Worm (Caenorhabditis elegans) whole organism, mixed stage, embryonic: ENCODE results near the gene atat-2.

Source experiments
- M03D4.4 ChIP-seq: sonication (generic microtip); optimal IDR thresholded peaks from 2 replicates; lab custom pipeline; 2017; ENCODE audit warnings: mild to moderate bottlenecking, missing genetic modification characterization, missing compliant biosample characterization
- bed-3 ChIP-seq: fragments of 200-800 bp; sonication (Bioruptor generic); optimal IDR thresholded peaks from 3 replicates; lab custom pipeline; 2018; ENCODE audit warnings: mild to moderate bottlenecking, missing genetic modification characterization, moderate library complexity, missing compliant biosample characterization
- blmp-1 ChIP-seq: fragments of 150-350 bp; optimal IDR thresholded peaks from 2 replicates; lab custom pipeline; 2014; ENCODE audit warnings: missing biosample characterization, missing genetic modification characterization
- ceh-39 ChIP-seq: fragments of 150-350 bp; optimal IDR thresholded peaks from 2 replicates; lab custom pipeline; 2014; ENCODE audit warnings: missing biosample characterization, missing genetic modification characterization
- ceh-43 ChIP-seq: fragments of 200-800 bp; sonication (Bioruptor generic); optimal IDR thresholded peaks from 2 replicates; lab custom pipeline; 2018; ENCODE audit warnings: mild to moderate bottlenecking, missing genetic modification characterization, moderate library complexity, missing compliant biosample characterization
- ceh-83 ChIP-seq: fragments of 200-800 bp; sonication (Bioruptor generic); optimal IDR thresholded peaks from 2 replicates; lab custom pipeline; 2018; ENCODE audit warnings: mild to moderate bottlenecking, missing genetic modification characterization, missing compliant biosample characterization
- ces-1 ChIP-seq: fragments of 150-350 bp; optimal IDR thresholded peaks from 2 replicates; lab custom pipeline; 2014; ENCODE audit warnings: missing biosample characterization, missing genetic modification reagents, missing genetic modification characterization
- cnd-1 ChIP-seq: fragments of 200-800 bp; sonication (Bioruptor generic); optimal IDR thresholded peaks from 2 replicates; lab custom pipeline; 2018; ENCODE audit warnings: mild to moderate bottlenecking, missing genetic modification characterization, missing compliant biosample characterization
- drap-1 ChIP-seq: fragments of 200-800 bp; sonication (Bioruptor generic); optimal IDR thresholded peaks from 3 replicates; lab custom pipeline; 2018; ENCODE audit warnings: mild to moderate bottlenecking, missing genetic modification characterization, missing compliant biosample characterization
- elt-1 ChIP-seq: sonication (generic microtip); optimal IDR thresholded peaks from 2 replicates; lab custom pipeline; 2017; ENCODE audit warnings: missing genetic modification characterization, mild to moderate bottlenecking, missing compliant biosample characterization, antibody characterized with exemption, moderate library complexity, borderline replicate concordance; ENCODE audit not compliant: insufficient read depth
- elt-3 ChIP-seq: fragments of 150-350 bp; optimal IDR thresholded peaks from 2 replicates; lab custom pipeline; 2014; ENCODE audit warnings: missing biosample characterization, missing genetic modification characterization
- flh-1 ChIP-seq: fragments of 200-800 bp; sonication (Bioruptor generic); optimal IDR thresholded peaks from 2 replicates; lab custom pipeline; 2018; ENCODE audit warnings: mild to moderate bottlenecking, missing genetic modification characterization, moderate library complexity, missing compliant biosample characterization
- ham-2 ChIP-seq: fragments of 200-800 bp; sonication (Bioruptor generic); optimal IDR thresholded peaks from 2 replicates; lab custom pipeline; 2018; ENCODE audit warnings: mild to moderate bottlenecking, missing genetic modification characterization, missing compliant biosample characterization
- hlh-1 ChIP-seq: fragments of 150-350 bp; optimal IDR thresholded peaks from 2 replicates; lab custom pipeline; 2014; ENCODE audit warnings: missing biosample characterization, missing genetic modification reagents, missing genetic modification characterization
- lin-13 ChIP-seq: fragments of 150-350 bp; optimal IDR thresholded peaks from 2 replicates; lab custom pipeline; 2014; ENCODE audit warnings: missing biosample characterization, missing genetic modification characterization
- lin-32 ChIP-seq: fragments of 200-800 bp; sonication (Bioruptor generic); optimal IDR thresholded peaks from 2 replicates; lab custom pipeline; 2018; ENCODE audit warnings: mild to moderate bottlenecking, missing genetic modification characterization, missing compliant biosample characterization
- lsy-2 ChIP-seq: fragments of 150-350 bp; optimal IDR thresholded peaks from 2 replicates; lab custom pipeline; 2014; ENCODE audit warnings: missing biosample characterization, missing genetic modification characterization
- mab-5 ChIP-seq: fragments of 150-350 bp; optimal IDR thresholded peaks from 2 replicates; lab custom pipeline; 2014; ENCODE audit warnings: missing biosample characterization, missing genetic modification characterization
- mep-1 ChIP-seq: fragments of 150-350 bp; optimal IDR thresholded peaks from 2 replicates; lab custom pipeline; 2017; ENCODE audit warnings: missing biosample characterization, missing genetic modification reagents, missing genetic modification characterization, inconsistent platforms
- mls-2 ChIP-seq: sonication (generic microtip); optimal IDR thresholded peaks from 2 replicates; lab custom pipeline; 2016; ENCODE audit warnings: mild to moderate bottlenecking, missing genetic modification characterization, moderate library complexity, missing compliant biosample characterization
- nhr-2 ChIP-seq: fragments of 150-350 bp; optimal IDR thresholded peaks from 2 replicates; lab custom pipeline; 2014; ENCODE audit warnings: missing biosample characterization, missing genetic modification characterization
- nhr-237 ChIP-seq: fragments of 150-350 bp; optimal IDR thresholded peaks from 2 replicates; lab custom pipeline; 2014; ENCODE audit warnings: missing biosample characterization, missing genetic modification characterization
- nhr-28 ChIP-seq: fragments of 150-350 bp; optimal IDR thresholded peaks from 2 replicates; lab custom pipeline; 2014; ENCODE audit warnings: missing biosample characterization, missing genetic modification characterization
- nhr-76 ChIP-seq: sonication (generic microtip); optimal IDR thresholded peaks from 2 replicates; lab custom pipeline; 2017; ENCODE audit warnings: missing biosample characterization, missing genetic modification characterization
- pha-4 ChIP-seq: fragments of 150-350 bp; optimal IDR thresholded peaks from 2 replicates; lab custom pipeline; 2018; ENCODE audit warnings: missing biosample characterization, missing genetic modification reagents, missing genetic modification characterization
- sem-2 ChIP-seq: fragments of 200-800 bp; sonication (Bioruptor generic); optimal IDR thresholded peaks from 2 replicates; lab custom pipeline; 2018; ENCODE audit warnings: mild to moderate bottlenecking, missing genetic modification characterization, missing compliant biosample characterization
- snpc-4 ChIP-seq: fragments of 150-350 bp; optimal IDR thresholded peaks from 2 replicates; lab custom pipeline; 2014; ENCODE audit warnings: missing biosample characterization, missing genetic modification characterization
- unc-120 ChIP-seq: sonication (generic microtip); optimal IDR thresholded peaks from 2 replicates; lab custom pipeline; 2017; ENCODE audit warnings: missing genetic modification characterization, missing compliant biosample characterization; ENCODE audit not compliant: poor library complexity, severe bottlenecking
- unc-62 ChIP-seq: fragments of 150-350 bp; optimal IDR thresholded peaks from 2 replicates; lab custom pipeline; 2014; ENCODE audit warnings: missing biosample characterization, missing genetic modification reagents, missing genetic modification characterization
- zip-8 ChIP-seq: fragments of 150-350 bp; optimal IDR thresholded peaks from 2 replicates; lab custom pipeline; 2014; ENCODE audit warnings: missing biosample characterization, missing genetic modification characterization
- ztf-11 ChIP-seq: fragments of 150-350 bp; optimal IDR thresholded peaks from 2 replicates; lab custom pipeline; 2014; ENCODE audit warnings: missing biosample characterization, missing genetic modification characterization

The atat-2 gene

DNA sequence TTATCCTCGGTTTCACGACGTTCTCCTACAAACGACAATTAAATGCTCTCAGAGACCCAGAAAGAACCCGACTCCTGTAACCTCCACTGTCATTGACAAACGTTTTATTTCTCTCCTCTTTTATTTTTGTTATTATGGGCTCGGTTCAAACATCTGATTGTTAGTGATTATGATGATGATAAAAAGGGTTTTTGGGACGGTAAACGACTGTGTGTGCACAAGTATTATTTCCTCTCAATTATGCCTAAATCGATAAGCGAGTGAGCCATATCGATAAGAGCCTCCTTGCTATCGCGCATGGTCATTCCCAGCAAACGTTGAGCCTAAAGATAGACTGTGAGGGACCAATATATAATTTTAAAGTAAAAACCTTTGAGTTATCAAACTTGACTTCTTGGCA is 17.1 kb upstream of the atat-2 start:
- TF ChIP-seq sem-2 (GFP tag; lab: Kevin White, UChicago): no peak
- no peak for TF ChIP-seq cnd-1 (tag; lab: Kevin White, UChicago)
- no peak for TF ChIP-seq ces-1 (GFP tag; lab: Kevin White, UChicago)
- TF ChIP-seq unc-62 (GFP tag; lab: Kevin White, UChicago): no peak
- TF ChIP-seq drap-1 (GFP tag; lab: Kevin White, UChicago): no peak
- no peak for TF ChIP-seq lin-32
- TF ChIP-seq elt-3: no peak
- no peak for TF ChIP-seq ztf-11 (tag; lab: Kevin White, UChicago)

- TF ChIP-seq snpc-4 (tag; lab: Kevin White, UChicago): no peak
- TF ChIP-seq hlh-1 (tag; lab: Kevin White, UChicago): no peak
- no peak for TF ChIP-seq nhr-28 (tag; lab: Kevin White, UChicago)
- no peak for TF ChIP-seq pha-4 (tag; lab: Kevin White, UChicago)
- no peak for TF ChIP-seq lin-32
- TF ChIP-seq nhr-76 (tag; lab: Kevin White, UChicago): no peak
- no peak for TF ChIP-seq M03D4.4 (tag; lab: Kevin White, UChicago)
- TF ChIP-seq mep-1: no peak
- no peak for TF ChIP-seq ceh-43
- TF ChIP-seq nhr-237 (tag; lab: Kevin White, UChicago): no peak
- TF ChIP-seq ceh-39 (tag; lab: Kevin White, UChicago): no peak
- TF ChIP-seq blmp-1 (tag; lab: Kevin White, UChicago): no peak
- TF ChIP-seq elt-3: no peak
- TF ChIP-seq cnd-1 (tag; lab: Kevin White, UChicago): no peak
- TF ChIP-seq, all 35 proteins: peak for 0
These were observed 14.1 kb upstream of the atat-2 start, which contains the start of gene F13D11.4 for ce11 chrX:5834581-5835481. Gene F13D11.4 (minus strand): TSS chrX:5834805.

DNA sequence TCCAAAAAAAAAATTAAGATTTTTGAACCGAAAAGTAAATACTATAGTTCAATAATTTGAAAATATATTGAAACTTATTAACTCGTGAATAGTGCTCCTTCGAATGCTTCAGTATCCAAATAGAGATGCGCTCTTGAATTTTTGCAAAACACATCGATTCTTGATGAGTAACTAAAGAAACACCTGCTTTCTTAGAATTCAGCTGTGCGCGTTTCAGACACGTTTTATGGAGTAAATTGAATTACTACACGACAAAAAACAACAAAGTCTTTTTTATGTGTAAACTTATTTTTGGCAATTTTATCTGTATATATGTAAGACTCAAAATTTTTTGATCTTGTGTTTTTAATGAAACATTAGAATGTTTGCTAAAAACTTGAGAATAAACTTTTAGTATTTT is 12.4 kb upstream of the atat-2 start:
- TF ChIP-seq hlh-1 (tag; lab: Kevin White, UChicago) (no peak), elt-1 (tag; lab: Kevin White, UChicago) (no peak), ztf-11 (tag; lab: Kevin White, UChicago) (no peak), nhr-2 (tag; lab: Kevin White, UChicago) (no peak), ceh-83 (no peak), mab-5 (tag; lab: Kevin White, UChicago) (no peak), snpc-4 (tag; lab: Kevin White, UChicago) (no peak), lin-13 (no peak), pha-4 (tag; lab: Kevin White, UChicago) (no peak), zip-8 (tag; lab: Kevin White, UChicago) (no peak), bed-3 (GFP tag; lab: Kevin White, UChicago) (no peak), nhr-28 (tag; lab: Kevin White, UChicago) (no peak), lsy-2 (tag; lab: Kevin White, UChicago) (no peak), ham-2 (GFP tag; lab: Kevin White, UChicago) (no peak), M03D4.4 (tag; lab: Kevin White, UChicago) (no peak), ceh-43 (no peak), cnd-1 (tag; lab: Kevin White, UChicago) (no peak)

ce11 chrX:5837035-5837434 is 11.9 kb upstream of the atat-2 start:
- TF ChIP-seq nhr-2 (tag; lab: Kevin White, UChicago) (no peak), mls-2 (tag; lab: Kevin White, UChicago) (no peak), nhr-237 (tag; lab: Kevin White, UChicago) (no peak), hlh-1 (tag; lab: Kevin White, UChicago) (peak; percentile 95), snpc-4 (tag; lab: Kevin White, UChicago) (no peak), unc-120 (tag; lab: Kevin White, UChicago) (no peak), ztf-11 (tag; lab: Kevin White, UChicago) (no peak), flh-1 (GFP tag; lab: Kevin White, UChicago) (no peak), zip-8 (tag; lab: Kevin White, UChicago) (no peak), ceh-43 (no peak), elt-3 (no peak), lsy-2 (tag; lab: Kevin White, UChicago) (no peak), unc-62 (GFP tag; lab: Kevin White, UChicago) (peak; percentile 83), drap-1 (GFP tag; lab: Kevin White, UChicago) (no peak), blmp-1 (tag; lab: Kevin White, UChicago) (no peak), lin-32 (no peak)
